Fruit fly (Drosophila melanogaster) whole organism: ENCODE data around the gene intr.

Experiments
- CG8478 ChIP-seq: fragments of >200 bp; optimal IDR thresholded peaks from 2 replicates; lab custom pipeline; 2018; ENCODE audit warnings: inconsistent platforms
- Dll ChIP-seq: fragments of >200 bp; optimal IDR thresholded peaks from 2 replicates; lab custom pipeline; 2017
- EcR ChIP-seq, 2 experiments: fragments of >200 bp; optimal IDR thresholded peaks; 2 replicates each; lab custom pipeline; 2017; ENCODE audit warnings: missing biosample characterization in 2 of 2, missing genetic modification characterization in 2 of 2, missing genetic modification reagents in 2 of 2
- psq ChIP-seq: fragments of >200 bp; optimal IDR thresholded peaks from 2 replicates; lab custom pipeline; 2017
- usp ChIP-seq: fragments of >200 bp; optimal IDR thresholded peaks from 2 replicates; lab custom pipeline; 2017; ENCODE audit warnings: missing biosample characterization, missing genetic modification characterization, mixed read lengths

DNA sequence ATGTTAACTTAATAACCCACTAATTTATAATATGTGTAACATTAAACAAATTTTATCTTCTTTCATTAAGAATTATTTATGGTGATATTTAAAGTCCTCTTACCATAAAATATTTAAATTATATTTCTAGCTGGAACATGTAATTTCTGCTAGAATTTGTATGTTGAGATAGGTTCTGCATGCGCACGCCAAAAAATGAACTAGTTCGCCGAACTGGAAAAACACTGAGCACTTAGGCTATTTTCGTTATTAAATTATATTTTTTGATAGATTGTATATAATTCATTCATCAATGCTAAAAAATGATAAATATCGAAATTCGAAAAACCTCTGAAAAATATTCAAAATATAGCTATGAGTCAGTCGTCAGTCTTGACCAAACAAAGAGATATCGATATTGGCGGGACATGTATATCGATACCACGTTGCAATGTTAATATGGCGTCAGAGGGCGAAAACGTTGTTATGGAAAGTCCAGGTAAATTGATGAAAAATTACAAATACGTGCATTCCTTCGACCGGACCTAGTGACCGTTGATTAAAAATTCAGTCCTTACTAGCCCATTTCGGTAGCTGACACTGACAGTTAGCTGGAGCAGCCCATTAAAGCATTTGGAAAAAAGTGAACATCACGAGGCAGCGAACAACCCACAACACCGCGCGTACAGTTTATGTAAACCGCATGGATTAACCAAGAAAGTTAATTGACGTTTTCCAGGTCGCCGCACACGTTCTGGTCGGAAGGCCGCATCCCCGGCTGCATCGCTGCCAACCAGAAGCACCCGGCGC, 21.5 kb downstream of the intr start, which contains the start of gene Prp39:
- TF ChIP-seq psq (no peak), Dll (no peak), CG8478 (no peak), EcR (GFP tag; optimal IDR thresholded peaks at IDR 0.05; lab: Kevin White, UChicago) (no peak), usp (no peak)
